Fruit fly (Drosophila melanogaster) whole organism, prepupa: Measurements from ENCODE around the gene CG32235.

ENCODE experiments used
- CG10631 ChIP-seq: fragments of 200-800 bp; sonication (Bioruptor generic); optimal IDR thresholded peaks from 2 replicates; lab custom pipeline; 2016; ENCODE audit warnings: missing biosample characterization, missing genetic modification characterization
- CG10669 ChIP-seq: fragments of 200-800 bp; sonication (Bioruptor generic); optimal IDR thresholded peaks from 3 replicates; lab custom pipeline; 2018; ENCODE audit warnings: missing biosample characterization, mild to moderate bottlenecking, missing genetic modification characterization, moderate library complexity
- CG11294 ChIP-seq: fragments of 200-800 bp; sonication (Bioruptor generic); IDR thresholded peaks from 2 replicates; pipeline ENCODE4 v1.3.6; 2022; ENCODE audit warnings: missing biosample characterization, missing genetic modification characterization
- CG11762 ChIP-seq: fragments of 200-800 bp; sonication (Bioruptor generic); optimal IDR thresholded peaks from 3 replicates; lab custom pipeline; 2016; ENCODE audit warnings: missing biosample characterization, missing genetic modification characterization; ENCODE audit not compliant: insufficient read depth
- CG11902 ChIP-seq: fragments of 200-800 bp; sonication (Bioruptor generic); optimal IDR thresholded peaks from 3 replicates; lab custom pipeline; 2016; ENCODE audit warnings: missing biosample characterization, missing genetic modification characterization
- CG16779 ChIP-seq: fragments of 200-800 bp; sonication (Bioruptor generic); optimal IDR thresholded peaks from 3 replicates; lab custom pipeline; 2017; ENCODE audit warnings: missing biosample characterization, mild to moderate bottlenecking, missing genetic modification characterization
- CG3032 ChIP-seq: fragments of 200-800 bp; optimal IDR thresholded peaks from 2 replicates; lab custom pipeline; 2019; ENCODE audit warnings: missing biosample characterization, mild to moderate bottlenecking, missing genetic modification characterization, moderate library complexity
- CG31627 ChIP-seq: fragments of 200-800 bp; sonication (Bioruptor generic); optimal IDR thresholded peaks from 3 replicates; lab custom pipeline; 2016; ENCODE audit warnings: missing biosample characterization, missing genetic modification characterization
- CG32006 ChIP-seq: fragments of 200-800 bp; sonication (Bioruptor generic); optimal IDR thresholded peaks from 3 replicates; lab custom pipeline; 2017; ENCODE audit warnings: missing biosample characterization, mild to moderate bottlenecking, missing genetic modification characterization
- CG3919 ChIP-seq: fragments of 200-800 bp; sonication (Bioruptor generic); optimal IDR thresholded peaks from 3 replicates; lab custom pipeline; 2016; ENCODE audit warnings: missing biosample characterization, missing genetic modification characterization
- CG4318 ChIP-seq: fragments of 200-800 bp; sonication (Bioruptor generic); optimal IDR thresholded peaks from 3 replicates; lab custom pipeline; 2017; ENCODE audit warnings: missing biosample characterization, mild to moderate bottlenecking, missing genetic modification characterization
- CG6276 ChIP-seq: fragments of 200-800 bp; sonication (Bioruptor generic); optimal IDR thresholded peaks from 2 replicates; lab custom pipeline; 2017; ENCODE audit warnings: missing biosample characterization, mild to moderate bottlenecking, missing genetic modification characterization
- CG6792 ChIP-seq: fragments of 200-800 bp; sonication (Bioruptor generic); optimal IDR thresholded peaks from 3 replicates; lab custom pipeline; 2016; ENCODE audit warnings: missing biosample characterization, missing genetic modification characterization
- CG6808 ChIP-seq: fragments of 200-800 bp; sonication (Bioruptor generic); optimal IDR thresholded peaks from 3 replicates; lab custom pipeline; 2017; ENCODE audit warnings: missing biosample characterization, missing genetic modification characterization, mild to moderate bottlenecking, moderate library complexity, missing genetic modification reagents
- CG6854 ChIP-seq: fragments of 200-800 bp; sonication (Bioruptor generic); optimal IDR thresholded peaks from 2 replicates; lab custom pipeline; 2017; ENCODE audit warnings: missing biosample characterization, mild to moderate bottlenecking, missing genetic modification characterization
- CG7368 ChIP-seq: fragments of 200-800 bp; sonication (Bioruptor generic); optimal IDR thresholded peaks from 3 replicates; lab custom pipeline; 2016; ENCODE audit warnings: missing biosample characterization, missing genetic modification characterization
- CG8319 ChIP-seq: fragments of 200-800 bp; sonication (Bioruptor generic); optimal IDR thresholded peaks from 3 replicates; lab custom pipeline; 2016; ENCODE audit warnings: missing biosample characterization, missing genetic modification characterization
- CG8632 ChIP-seq: fragments of 200-800 bp; sonication (Bioruptor generic); optimal IDR thresholded peaks from 3 replicates; lab custom pipeline; 2016; ENCODE audit warnings: missing biosample characterization, missing genetic modification characterization
- Eip75B ChIP-seq: fragments of 200-800 bp; sonication (Bioruptor generic); optimal IDR thresholded peaks from 3 replicates; lab custom pipeline; 2016; ENCODE audit warnings: missing biosample characterization, missing genetic modification characterization
- Eip78C ChIP-seq: fragments of 200-800 bp; sonication (Bioruptor generic); peaks from one replicate; lab custom pipeline; 2016; ENCODE audit warnings: missing biosample characterization, missing genetic modification characterization
- Ets21C ChIP-seq: fragments of 200-800 bp; sonication (Bioruptor generic); optimal IDR thresholded peaks from 3 replicates; lab custom pipeline; 2016; ENCODE audit warnings: missing biosample characterization, missing genetic modification characterization
- Gug ChIP-seq: fragments of 200-800 bp; sonication (Bioruptor generic); IDR thresholded peaks from 2 replicates; pipeline ENCODE4 v1.3.6; 2022; ENCODE audit warnings: missing biosample characterization, missing genetic modification characterization
- Hr38 ChIP-seq: sonication (Bioruptor generic); optimal IDR thresholded peaks from 2 replicates; lab custom pipeline; 2016; ENCODE audit warnings: missing biosample characterization, missing genetic modification characterization
- Met ChIP-seq: fragments of 200-800 bp; sonication (Bioruptor generic); optimal IDR thresholded peaks from 3 replicates; lab custom pipeline; 2016; ENCODE audit warnings: missing biosample characterization, missing genetic modification characterization
- OdsH ChIP-seq: fragments of 200-800 bp; sonication (Bioruptor generic); optimal IDR thresholded peaks from 3 replicates; lab custom pipeline; 2016; ENCODE audit warnings: missing biosample characterization, missing genetic modification characterization
- Sox14 ChIP-seq: fragments of 200-800 bp; sonication (Bioruptor generic); optimal IDR thresholded peaks from 3 replicates; lab custom pipeline; 2016; ENCODE audit warnings: missing biosample characterization, missing genetic modification characterization
- Sox15 ChIP-seq: fragments of 200-800 bp; sonication (Bioruptor generic); optimal IDR thresholded peaks from 3 replicates; lab custom pipeline; 2016; ENCODE audit warnings: missing biosample characterization, missing genetic modification characterization
- acj6 ChIP-seq: fragments of 200-800 bp; sonication (Bioruptor generic); optimal IDR thresholded peaks from 3 replicates; lab custom pipeline; 2016; ENCODE audit warnings: missing biosample characterization, missing genetic modification characterization
- cyc ChIP-seq: fragments of 200-800 bp; sonication (Bioruptor generic); optimal IDR thresholded peaks from 3 replicates; lab custom pipeline; 2016; ENCODE audit warnings: missing biosample characterization, missing genetic modification characterization
- dac ChIP-seq: fragments of 200-800 bp; sonication (Bioruptor generic); optimal IDR thresholded peaks from 2 replicates; lab custom pipeline; 2017; ENCODE audit warnings: missing biosample characterization, mild to moderate bottlenecking, missing genetic modification characterization
- dsx ChIP-seq: fragments of 200-800 bp; optimal IDR thresholded peaks from 3 replicates; lab custom pipeline; 2019; ENCODE audit warnings: missing biosample characterization, mild to moderate bottlenecking, missing genetic modification characterization, moderate library complexity; ENCODE audit not compliant: poor library complexity, severe bottlenecking
- eg ChIP-seq: fragments of 200-800 bp; sonication (Bioruptor generic); IDR thresholded peaks from 3 replicates; pipeline ENCODE4 v1.3.6; 2022; ENCODE audit warnings: missing biosample characterization, missing genetic modification characterization
- esn ChIP-seq: fragments of 200-800 bp; sonication (Bioruptor generic); optimal IDR thresholded peaks from 2 replicates; lab custom pipeline; 2016; ENCODE audit warnings: missing biosample characterization, mild to moderate bottlenecking, missing genetic modification characterization, moderate library complexity
- fd85E ChIP-seq: fragments of 200-800 bp; sonication (Bioruptor generic); optimal IDR thresholded peaks from 3 replicates; lab custom pipeline; 2016; ENCODE audit warnings: missing biosample characterization, missing genetic modification characterization
- fkh ChIP-seq: fragments of 200-800 bp; sonication (Bioruptor generic); optimal IDR thresholded peaks from 3 replicates; lab custom pipeline; 2017; ENCODE audit warnings: missing biosample characterization, mild to moderate bottlenecking, missing genetic modification characterization, moderate library complexity
- pdm3 ChIP-seq: fragments of 200-800 bp; sonication (Bioruptor generic); optimal IDR thresholded peaks from 3 replicates; lab custom pipeline; 2016; ENCODE audit warnings: missing biosample characterization, missing genetic modification characterization
- spab ChIP-seq: fragments of 200-800 bp; sonication (Bioruptor generic); optimal IDR thresholded peaks from 2 replicates; lab custom pipeline; 2017; ENCODE audit warnings: missing biosample characterization, mild to moderate bottlenecking, missing genetic modification characterization, missing genetic modification reagents
- ss ChIP-seq, 2 experiments: fragments of 200-800 bp; sonication (Bioruptor generic); optimal IDR thresholded peaks; 2 replicates in 1 of 2; 3 replicates in 1 of 2; lab custom pipeline; 2017 to 2018; ENCODE audit warnings: mild to moderate bottlenecking in 2 of 2, missing biosample characterization in 2 of 2, missing genetic modification characterization in 2 of 2, moderate library complexity in 1 of 2
- svp ChIP-seq: fragments of 200-800 bp; sonication (Bioruptor generic); peaks from one replicate; lab custom pipeline; 2016; ENCODE audit warnings: missing biosample characterization, missing genetic modification characterization
- topi ChIP-seq: fragments of 200-800 bp; sonication (Bioruptor generic); optimal IDR thresholded peaks from 3 replicates; lab custom pipeline; 2016; ENCODE audit warnings: missing biosample characterization, missing genetic modification characterization
- vri ChIP-seq: fragments of 200-800 bp; sonication (Bioruptor generic); optimal IDR thresholded peaks from 3 replicates; lab custom pipeline; 2016; ENCODE audit warnings: missing biosample characterization, mild to moderate bottlenecking, missing genetic modification characterization

The CG32235 gene

DNA sequence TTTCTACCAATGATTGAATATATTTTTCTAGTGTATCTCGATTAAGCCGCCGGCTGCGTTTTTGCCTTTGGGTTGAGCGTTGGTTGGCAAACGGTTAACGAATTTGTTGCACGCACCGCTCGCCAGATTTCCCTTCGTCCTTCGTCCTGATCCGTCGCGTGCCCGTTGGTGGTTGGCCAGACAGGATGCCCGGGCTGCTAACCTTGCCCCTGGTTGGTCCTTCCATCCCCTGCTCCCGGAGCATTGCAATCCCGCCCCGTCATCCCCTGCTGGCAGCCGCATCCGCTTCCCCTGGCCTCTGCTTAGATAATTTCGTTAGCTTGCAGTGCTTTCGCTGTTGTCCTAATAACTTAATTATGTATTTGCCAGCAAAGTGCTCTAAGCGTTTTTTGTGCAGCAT lies 16.8 kb downstream of the CG32235 start:
- TF ChIP-seq CG32006 (GFP tag; lab: Kevin White, UChicago) (no peak), Sox14 (GFP tag; lab: Kevin White, UChicago) (no peak), Met (no peak), CG3919 (GFP tag; lab: Kevin White, UChicago) (no peak), fd85E (GFP tag; lab: Kevin White, UChicago) (no peak), spab (GFP tag; lab: Kevin White, UChicago) (no peak), CG10669 (GFP tag; lab: Kevin White, UChicago) (no peak), CG31627 (GFP tag; lab: Kevin White, UChicago) (no peak), dac (no peak), acj6 (no peak), esn (GFP tag; lab: Kevin White, UChicago) (no peak), CG16779 (tag; lab: Kevin White, UChicago) (no peak)

DNA sequence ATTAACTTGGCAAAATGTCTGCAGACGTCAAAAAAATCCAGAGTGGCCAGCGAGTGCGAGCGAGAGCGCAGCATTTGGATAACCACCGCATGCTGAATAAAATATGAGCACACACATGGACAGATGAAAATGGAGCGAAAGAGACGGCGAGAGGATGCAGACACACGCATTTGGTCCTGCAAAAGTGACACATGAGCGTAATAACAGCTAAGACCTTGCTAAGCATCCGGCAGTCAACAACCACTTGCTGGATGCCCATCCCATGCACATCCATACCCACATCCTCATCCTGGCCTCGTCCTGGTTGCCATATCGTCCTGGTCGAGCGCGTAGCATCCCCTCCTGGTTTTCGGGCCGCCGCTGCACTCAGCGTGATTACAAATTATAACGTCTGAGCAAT lies 17.6 kb downstream of the CG32235 start:
- no peak for TF ChIP-seq CG7368 (GFP tag; lab: Kevin White, UChicago)
- TF ChIP-seq CG16779 (tag; lab: Kevin White, UChicago), result no peak

DNA sequence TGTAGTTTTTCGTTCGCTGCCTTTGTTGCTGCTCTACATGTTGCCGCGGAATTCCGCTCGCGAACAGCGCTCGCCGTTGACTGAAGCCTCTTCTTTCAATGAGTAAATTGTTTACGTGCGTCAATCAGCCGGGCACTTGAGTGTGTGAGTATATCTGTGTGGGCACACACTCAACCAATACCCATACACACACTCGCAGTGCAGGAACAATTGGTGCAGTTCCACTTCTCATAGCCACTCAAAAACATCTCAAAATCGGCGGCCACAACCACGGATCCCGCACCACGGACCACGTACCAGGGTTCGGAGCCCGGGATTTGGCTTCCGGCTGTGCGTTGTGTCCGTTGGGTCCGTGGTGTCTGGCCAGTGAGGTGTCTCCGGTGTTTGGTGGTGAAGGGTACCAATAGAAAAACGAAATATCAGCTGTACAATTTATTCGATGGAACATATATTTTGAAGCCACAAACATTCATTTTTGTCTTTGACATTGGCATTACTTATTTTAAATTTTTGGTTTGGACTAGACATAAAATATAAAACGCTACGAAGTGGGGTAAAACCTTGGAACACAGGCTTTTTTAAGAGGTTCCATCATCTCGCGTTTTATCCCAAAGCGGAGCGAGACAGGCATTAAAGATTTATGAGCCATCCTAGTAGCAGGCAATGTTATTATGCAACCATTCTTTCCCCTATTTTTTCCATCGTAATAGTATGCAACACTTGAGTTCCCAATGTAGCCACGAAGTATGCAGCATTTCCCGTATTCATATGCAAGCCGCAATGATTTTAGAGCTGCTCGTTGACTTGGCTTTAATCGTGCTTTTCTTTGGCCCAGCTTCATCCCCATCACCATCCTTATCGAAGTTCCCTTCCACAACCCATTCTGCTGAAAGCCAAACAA lies 20.0 kb downstream of the CG32235 start, which contains the start of gene CG13707:
TSS of gene CG13707 (minus strand) at position 70 of the 901 bp plus-strand sequence.
- TF ChIP-seq eg (GFP tag; lab: Robert Waterston, UW) (peak; percentile 32; the same call in 1 of the 3 replicates), Ets21C (no peak), CG10669 (GFP tag; lab: Kevin White, UChicago) (no peak), pdm3 (GFP tag; lab: Kevin White, UChicago) (no peak), CG4318 (GFP tag; lab: Kevin White, UChicago) (no peak), CG3919 (GFP tag; lab: Kevin White, UChicago) (peak; percentile 4), CG6854 (GFP tag; lab: Kevin White, UChicago) (peak; percentile 18), ss (GFP tag; optimal IDR thresholded peaks at IDR 0.05; lab: Kevin White, UChicago) (peak in 1 of 2 experiments; percentile 4), CG11294 (GFP tag; lab: Robert Waterston, UW) (no peak), svp (GFP tag; lab: Kevin White, UChicago) (peak; percentile 58), Eip78C (GFP tag; lab: Kevin White, UChicago) (peak; percentile 56)
- TF ChIP-seq, all 60 proteins: peak for 6

DNA sequence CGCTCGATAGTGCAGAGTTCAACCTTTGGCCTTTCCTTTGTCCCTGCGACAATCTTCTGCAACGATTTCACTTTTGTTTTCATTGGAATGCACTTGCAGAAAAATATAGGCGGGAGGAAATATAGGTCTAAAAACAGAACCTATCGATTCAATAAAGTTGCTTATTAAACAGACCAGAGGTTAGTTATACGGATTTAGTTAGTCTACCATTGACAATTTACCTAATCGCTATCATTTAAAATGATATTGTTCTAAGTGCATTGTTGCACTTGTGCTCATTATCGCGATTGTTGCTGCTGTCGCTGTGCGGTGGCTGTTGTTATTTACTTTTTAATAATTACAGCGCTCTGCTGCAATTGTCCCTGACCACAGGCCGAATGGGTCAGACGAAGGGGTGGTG lies 23.9 kb downstream of the CG32235 start:
- TF ChIP-seq cyc (GFP tag; lab: Kevin White, UChicago), result peak; percentile 57
- peak; percentile 51 for TF ChIP-seq Met
- TF ChIP-seq dac, result peak; percentile 7
- peak; percentile 55 for TF ChIP-seq CG6276 (GFP tag; lab: Kevin White, UChicago)
- TF ChIP-seq CG11902 (GFP tag; lab: Kevin White, UChicago), result peak; percentile 55
- peak; percentile 61 for TF ChIP-seq CG10631 (GFP tag; lab: Kevin White, UChicago)
- TF ChIP-seq fkh (GFP tag; lab: Kevin White, UChicago), result no peak
- TF ChIP-seq Sox14 (GFP tag; lab: Kevin White, UChicago), result peak; percentile 83
- peak; percentile 59 for TF ChIP-seq OdsH
- peak; percentile 48; the same call in 1 of the 2 replicates for TF ChIP-seq Gug (GFP tag; lab: Robert Waterston, UW)
- peak; percentile 81 for TF ChIP-seq Eip78C (GFP tag; lab: Kevin White, UChicago)
- peak; percentile 73 for TF ChIP-seq CG8319 (GFP tag; lab: Kevin White, UChicago)
- peak; percentile 70 for TF ChIP-seq acj6
- peak; percentile 67 for TF ChIP-seq CG11762 (GFP tag; lab: Kevin White, UChicago)
- TF ChIP-seq CG11294 (GFP tag; lab: Robert Waterston, UW), result peak; percentile 17; the same call in 1 of the 2 replicates
- peak; percentile 83 for TF ChIP-seq CG10669 (GFP tag; lab: Kevin White, UChicago)
- peak; percentile 76 for TF ChIP-seq spab (GFP tag; lab: Kevin White, UChicago)
- peak; percentile 63 for TF ChIP-seq CG4318 (GFP tag; lab: Kevin White, UChicago)
- peak; percentile 76 for TF ChIP-seq CG6792 (GFP tag; lab: Kevin White, UChicago)
- peak; percentile 81 for TF ChIP-seq dsx
- TF ChIP-seq CG3032 (tag; lab: Kevin White, UChicago), result peak; percentile 76
- peak; percentile 82 for TF ChIP-seq Eip75B (GFP tag; lab: Kevin White, UChicago)
- TF ChIP-seq CG32006 (GFP tag; lab: Kevin White, UChicago), result peak; percentile 75
- peak; percentile 82 for TF ChIP-seq CG6808 (GFP tag; lab: Kevin White, UChicago)
- TF ChIP-seq topi (GFP tag; lab: Kevin White, UChicago), result peak; percentile 46
- peak; percentile 60 for TF ChIP-seq esn (GFP tag; lab: Kevin White, UChicago)
- TF ChIP-seq pdm3 (GFP tag; lab: Kevin White, UChicago), result peak; percentile 86
- TF ChIP-seq Hr38 (GFP tag; lab: Kevin White, UChicago), result no peak
- TF ChIP-seq svp (GFP tag; lab: Kevin White, UChicago), result peak; percentile 89
- TF ChIP-seq CG8632 (GFP tag; lab: Kevin White, UChicago), result peak; percentile 72
- no peak for TF ChIP-seq vri
- TF ChIP-seq Sox15 (GFP tag; lab: Kevin White, UChicago), result peak; percentile 57
